Worm (Caenorhabditis elegans): ENCODE results near the gene Y53C12A.3.

The Y53C12A.3 gene

ce11 chrII:9677470-9677869 is 28.6 kb downstream of the Y53C12A.3 start:
- TF ChIP-seq unc-62 (GFP tag; optimal IDR thresholded peaks at IDR 0.05): no peak

ce11 chrII:9674678-9675077 is 31.4 kb downstream of the Y53C12A.3 start, which contains the start of gene arc-1:
arc-1 (plus strand) TSS chrII:9674978.
- no peak for TF ChIP-seq unc-62 (GFP tag; optimal IDR thresholded peaks at IDR 0.05)

ce11 chrII:9671308-9671707 is 34.7 kb downstream of the Y53C12A.3 start, which contains the start of gene ZK1320.7:
ZK1320.7 (plus strand) TSS chrII:9671608.
- no peak for TF ChIP-seq unc-62 (GFP tag; optimal IDR thresholded peaks at IDR 0.05)

ce11 chrII:9668959-9669358 is 37.1 kb downstream of the Y53C12A.3 start, which contains the start of gene taf-8:
taf-8 (plus strand) TSS chrII:9669318.
- no peak for TF ChIP-seq unc-62 (GFP tag; optimal IDR thresholded peaks at IDR 0.05)

ce11 chrII:9667382-9667781 is 38.7 kb downstream of the Y53C12A.3 start, which contains the start of gene ZK1320.11:
ZK1320.11 (plus strand) TSS chrII:9667624.
- no peak for TF ChIP-seq unc-62 (GFP tag; optimal IDR thresholded peaks at IDR 0.05)

ce11 chrII:9665577-9665976 is 40.5 kb downstream of the Y53C12A.3 start, which contains the start of gene ZK1320.5:
ZK1320.5 (minus strand) TSS chrII:9665677.
- TF ChIP-seq unc-62 (GFP tag; optimal IDR thresholded peaks at IDR 0.05): no peak

- no peak for TF ChIP-seq unc-62 (GFP tag; optimal IDR thresholded peaks at IDR 0.05)
These were observed 43.2 kb downstream of the Y53C12A.3 start, which contains the start of gene cyp-13A10 for ce11 chrII:9662797-9663196. cyp-13A10 (minus strand) TSS chrII:9662884.

- no peak for TF ChIP-seq unc-62 (GFP tag; optimal IDR thresholded peaks at IDR 0.05)
These were observed 43.9 kb downstream of the Y53C12A.3 start for ce11 chrII:9662160-9662559.

- TF ChIP-seq unc-62 (GFP tag; optimal IDR thresholded peaks at IDR 0.05): no peak
These were observed 45.7 kb downstream of the Y53C12A.3 start, which contains the start of gene ZK1320.3 for ce11 chrII:9660379-9660778. ZK1320.3 (minus strand) TSS chrII:9660419.

ce11 chrII:9658915-9659314 is 47.1 kb downstream of the Y53C12A.3 start, which contains the start of gene ZK1320.2:
ZK1320.2 (minus strand) TSS chrII:9659002.
- TF ChIP-seq unc-62 (GFP tag; optimal IDR thresholded peaks at IDR 0.05): no peak

- TF ChIP-seq unc-62 (GFP tag; optimal IDR thresholded peaks at IDR 0.05): no peak
These were observed 49.8 kb downstream of the Y53C12A.3 start, which contains the start of gene gstk-1 for ce11 chrII:9656210-9656755. gstk-1 (plus strand) TSS chrII:9656705.

ce11 chrII:9655530-9656139 is 50.4 kb downstream of the Y53C12A.3 start, which contains the start of gene ZK1307.1:
ZK1307.1 (minus strand) TSS chrII:9655580.
- TF ChIP-seq unc-62 (GFP tag; optimal IDR thresholded peaks at IDR 0.05): no peak
